Worm (Caenorhabditis elegans) whole organism, midembryonic: ENCODE data around the gene T04A11.1.

Experiments
- T22C8.4 ChIP-seq: fragments of 200-800 bp; sonication (Bioruptor generic); IDR thresholded peaks from 2 replicates; pipeline ENCODE4 v1.3.6; 2022; ENCODE audit warnings: missing genetic modification characterization, missing compliant biosample characterization
- cog-1 ChIP-seq: sonication (generic microtip); optimal IDR thresholded peaks from 2 replicates; lab custom pipeline; 2016; ENCODE audit warnings: missing genetic modification characterization, missing compliant biosample characterization
- flt-1 ChIP-seq: fragments of 200-800 bp; sonication (Bioruptor generic); IDR thresholded peaks from 2 replicates; pipeline ENCODE4 v1.3.6; 2022; ENCODE audit warnings: missing genetic modification characterization, missing compliant biosample characterization
- klf-2 ChIP-seq: fragments of 200-800 bp; sonication (Bioruptor generic); conservative IDR thresholded peaks from 2 replicates; pipeline ENCODE4 v1.3.6; 2022; ENCODE audit warnings: missing genetic modification reagents, missing genetic modification characterization, missing compliant biosample characterization
- med-1 ChIP-seq: sonication (generic microtip); optimal IDR thresholded peaks from 2 replicates; lab custom pipeline; 2017; ENCODE audit warnings: missing genetic modification characterization, mild to moderate bottlenecking, missing compliant biosample characterization, antibody characterized with exemption, missing genetic modification reagents; ENCODE audit not compliant: insufficient read depth
- ref-1 ChIP-seq: fragments of 200-800 bp; sonication (Bioruptor generic); conservative IDR thresholded peaks from 2 replicates; pipeline ENCODE4 v1.3.6; 2022; ENCODE audit warnings: missing genetic modification reagents, missing genetic modification characterization, missing compliant biosample characterization
- tab-1 ChIP-seq: fragments of 200-800 bp; sonication (Bioruptor generic); IDR thresholded peaks from 2 replicates; pipeline ENCODE4 v1.3.6; 2022; ENCODE audit warnings: missing genetic modification characterization, missing compliant biosample characterization
- ztf-23 ChIP-seq: fragments of 200-800 bp; sonication (Bioruptor generic); IDR thresholded peaks from 2 replicates; pipeline ENCODE4 v1.3.6; 2022; ENCODE audit warnings: missing genetic modification reagents, missing genetic modification characterization, missing compliant biosample characterization
- ztf-29 ChIP-seq: fragments of 200-800 bp; sonication (Bioruptor generic); IDR thresholded peaks from 2 replicates; pipeline ENCODE4 v1.3.6; 2022; ENCODE audit warnings: missing genetic modification reagents, missing genetic modification characterization, missing compliant biosample characterization

The T04A11.1 gene

ce11 chrIV:12425595-12425994, 51.2 kb downstream of the T04A11.1 start:
- TF ChIP-seq cog-1 (no peak), flt-1 (no peak), ztf-29 (no peak), tab-1 (GFP tag; lab: Robert Waterston, UW) (no peak), med-1 (GFP tag; lab: Kevin White, UChicago) (no peak), klf-2 (no peak), ztf-23 (GFP tag; lab: Robert Waterston, UW) (no peak), T22C8.4 (GFP tag; lab: Robert Waterston, UW) (no peak), ref-1 (GFP tag; lab: Robert Waterston, UW) (no peak)
